Worm (Caenorhabditis elegans): Measurements from ENCODE around the gene R06B10.7.

R06B10.7 gene

ce11 chrIII:955981-956380, 45.2 kb downstream of the R06B10.7 start, which contains the start of gene fbxa-54:
TSS of gene fbxa-54 (plus strand) at chrIII:956334.
- TF ChIP-seq ces-1 (GFP tag; optimal IDR thresholded peaks at IDR 0.05) (no peak), ztf-11 (tag; optimal IDR thresholded peaks at IDR 0.05) (no peak), lsy-2 (tag; optimal IDR thresholded peaks at IDR 0.05) (no peak), cnd-1 (tag; optimal IDR thresholded peaks at IDR 0.05) (no peak), zip-8 (tag; optimal IDR thresholded peaks at IDR 0.05) (no peak), tbx-8 (GFP tag; optimal IDR thresholded peaks at IDR 0.05) (no peak), unc-39 (tag; optimal IDR thresholded peaks at IDR 0.05) (no peak), hlh-1 (tag; optimal IDR thresholded peaks at IDR 0.05) (no peak), nhr-2 (tag; optimal IDR thresholded peaks at IDR 0.05) (no peak), ceh-83 (GFP tag; optimal IDR thresholded peaks at IDR 0.05) (no peak), elt-3 (tag; optimal IDR thresholded peaks at IDR 0.05) (no peak), ceh-39 (tag; optimal IDR thresholded peaks at IDR 0.05) (no peak), nhr-28 (tag; optimal IDR thresholded peaks at IDR 0.05) (no peak), pha-4 (tag; optimal IDR thresholded peaks at IDR 0.05) (no peak), mls-2 (tag; optimal IDR thresholded peaks at IDR 0.05) (no peak), mab-5 (tag; optimal IDR thresholded peaks at IDR 0.05) (no peak), ceh-43 (GFP tag; optimal IDR thresholded peaks at IDR 0.05) (no peak), blmp-1 (tag; optimal IDR thresholded peaks at IDR 0.05) (no peak)

DNA sequence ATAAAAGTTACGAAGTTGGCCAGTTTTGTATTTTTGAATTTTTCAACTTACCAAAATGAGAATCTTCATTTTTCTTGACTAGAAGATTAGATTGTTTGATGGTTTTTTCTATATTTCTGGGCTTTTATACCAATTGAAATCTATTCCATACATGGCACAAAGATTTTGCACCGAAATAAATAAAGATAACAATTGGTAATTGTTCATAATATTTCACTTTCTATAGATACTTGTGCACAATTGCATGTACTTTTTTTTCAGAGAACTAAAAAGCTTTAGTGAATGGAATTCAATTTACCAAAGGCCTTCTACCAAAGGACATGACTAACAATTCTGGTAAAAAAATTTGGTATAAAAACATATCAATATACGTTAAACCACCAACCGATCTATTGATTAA, 46.6 kb downstream of the R06B10.7 start, which contains the start of the genes T12B5.15 and T12B5.14:
Gene T12B5.15 (minus strand): TSS at position 101 of the 400 bp plus-strand sequence.
Gene T12B5.14 (plus strand): TSS at position 321 of the 400 bp plus-strand sequence.
- no peak for TF ChIP-seq lin-32 (GFP tag; optimal IDR thresholded peaks at IDR 0.05)
- no peak for TF ChIP-seq pha-4 (tag; optimal IDR thresholded peaks at IDR 0.05)
- TF ChIP-seq hlh-1 (tag; optimal IDR thresholded peaks at IDR 0.05), result no peak
- TF ChIP-seq mls-2 (tag; optimal IDR thresholded peaks at IDR 0.05), result no peak
- TF ChIP-seq tbx-8 (GFP tag; optimal IDR thresholded peaks at IDR 0.05), result no peak
- TF ChIP-seq nhr-76 (tag; optimal IDR thresholded peaks at IDR 0.05), result no peak
- TF ChIP-seq cnd-1 (tag; optimal IDR thresholded peaks at IDR 0.05), result no peak
- no peak for TF ChIP-seq nhr-28 (tag; optimal IDR thresholded peaks at IDR 0.05)
- no peak for TF ChIP-seq ces-1 (GFP tag; optimal IDR thresholded peaks at IDR 0.05)
- TF ChIP-seq sem-2 (GFP tag; optimal IDR thresholded peaks at IDR 0.05), result no peak
- no peak for TF ChIP-seq nhr-2 (tag; optimal IDR thresholded peaks at IDR 0.05)
- no peak for TF ChIP-seq unc-39 (tag; optimal IDR thresholded peaks at IDR 0.05)
- no peak for TF ChIP-seq drap-1 (GFP tag; optimal IDR thresholded peaks at IDR 0.05)
- no peak for TF ChIP-seq elt-1 (tag; optimal IDR thresholded peaks at IDR 0.05; ENCODE audit: borderline replicate concordance, insufficient read depth)
- no peak for TF ChIP-seq M03D4.4 (tag; optimal IDR thresholded peaks at IDR 0.05)
- TF ChIP-seq mep-1 (tag; optimal IDR thresholded peaks at IDR 0.05), result no peak

DNA sequence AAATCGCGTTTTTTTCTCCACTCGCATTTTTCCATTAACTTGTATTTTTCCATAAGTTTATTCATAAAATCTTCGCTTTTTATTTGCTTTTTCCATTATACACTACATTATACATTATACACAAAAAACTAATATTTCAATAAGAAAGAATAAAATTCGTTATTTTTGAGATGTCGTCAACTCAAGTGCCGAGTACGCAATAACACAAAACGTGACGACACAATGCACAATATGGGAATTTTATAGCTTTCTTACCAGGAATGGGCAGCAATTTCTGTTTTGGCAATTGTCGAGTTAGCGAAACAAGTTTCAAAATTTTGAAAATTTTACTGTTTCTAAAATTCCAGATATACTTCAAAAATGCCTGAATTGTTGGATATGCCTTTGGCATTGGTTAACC, 49.0 kb downstream of the R06B10.7 start, which contains the start of gene fbxa-10:
Gene fbxa-10 (plus strand): TSS at position 207 of the 400 bp plus-strand sequence.
- TF ChIP-seq unc-120 (tag; optimal IDR thresholded peaks at IDR 0.05; ENCODE audit: poor library complexity, severe bottlenecking), result peak; percentile 68
- TF ChIP-seq ces-1 (GFP tag; optimal IDR thresholded peaks at IDR 0.05), result peak; percentile 52
- TF ChIP-seq mab-5 (tag; optimal IDR thresholded peaks at IDR 0.05), result no peak

Data from whole organism, mixed stage, embryonic.